Fruit fly (Drosophila melanogaster) whole organism, embryonic: ENCODE measurements around the gene CG9590.

ENCODE experiments used
- Atf-2 ChIP-seq: fragments of 200-800 bp; sonication (Bioruptor generic); optimal IDR thresholded peaks from 2 replicates; lab custom pipeline; 2016; ENCODE audit warnings: missing biosample characterization, missing genetic modification characterization
- Awh ChIP-seq: fragments of 200-800 bp; sonication (Bioruptor generic); IDR thresholded peaks from 2 replicates; pipeline ENCODE4, ENCODE4 v1.3.6; 2022; ENCODE audit warnings: missing biosample characterization, missing genetic modification characterization
- CG10147 ChIP-seq: fragments of 200-800 bp; sonication (Bioruptor generic); optimal IDR thresholded peaks from 2 replicates; lab custom pipeline; 2019; ENCODE audit warnings: missing biosample characterization, mild to moderate bottlenecking, missing genetic modification characterization, moderate library complexity
- CG10267 ChIP-seq: fragments of 200-800 bp; sonication (Bioruptor generic); optimal IDR thresholded peaks from 2 replicates; lab custom pipeline; 2018; ENCODE audit warnings: missing biosample characterization, mild to moderate bottlenecking, missing genetic modification characterization, moderate library complexity
- CG10366 ChIP-seq: fragments of 200-800 bp; sonication (Bioruptor generic); IDR thresholded peaks from 2 replicates; pipeline ENCODE4 v1.3.6; 2022; ENCODE audit warnings: missing biosample characterization, missing genetic modification characterization
- CG11247 ChIP-seq: fragments of 200-800 bp; sonication (Bioruptor generic); IDR thresholded peaks from 2 replicates; pipeline ENCODE4 v1.3.6; 2022; ENCODE audit warnings: missing biosample characterization, missing genetic modification characterization
- CG11696 ChIP-seq: fragments of 200-800 bp; sonication (Bioruptor generic); IDR thresholded peaks from 2 replicates; pipeline ENCODE4 v1.3.6; 2022; ENCODE audit warnings: missing biosample characterization, missing genetic modification characterization
- CG1233 ChIP-seq: fragments of 200-800 bp; sonication (Bioruptor generic); optimal IDR thresholded peaks from 4 replicates; lab custom pipeline; 2018; ENCODE audit warnings: missing biosample characterization, mild to moderate bottlenecking, missing genetic modification characterization
- CG18262 ChIP-seq: fragments of 200-800 bp; optimal IDR thresholded peaks from 3 replicates; lab custom pipeline; 2019; ENCODE audit warnings: missing biosample characterization, mild to moderate bottlenecking, missing genetic modification characterization, moderate library complexity
- CG2116 ChIP-seq: fragments of 200-800 bp; sonication (Bioruptor generic); optimal IDR thresholded peaks from 3 replicates; lab custom pipeline; 2018; ENCODE audit warnings: missing biosample characterization, mild to moderate bottlenecking, missing genetic modification characterization
- CG3995 ChIP-seq: fragments of 200-800 bp; sonication (Bioruptor generic); optimal IDR thresholded peaks from 3 replicates; lab custom pipeline; 2016; ENCODE audit warnings: missing biosample characterization, missing genetic modification characterization
- CG6254 ChIP-seq: fragments of 200-800 bp; sonication (Bioruptor generic); optimal IDR thresholded peaks from 3 replicates; lab custom pipeline; 2017; ENCODE audit warnings: mild to moderate bottlenecking, missing biosample characterization, missing genetic modification reagents, missing genetic modification characterization
- CG6272 ChIP-seq: fragments of 200-800 bp; sonication (Bioruptor generic); IDR thresholded peaks from 2 replicates; pipeline ENCODE4 v1.3.6; 2022; ENCODE audit warnings: missing biosample characterization, missing genetic modification characterization
- CG6689 ChIP-seq: fragments of 200-800 bp; sonication (Bioruptor generic); IDR thresholded peaks from 2 replicates; pipeline ENCODE4 v1.3.6; 2022; ENCODE audit warnings: missing biosample characterization, missing genetic modification characterization
- CG7271 ChIP-seq: fragments of 200-800 bp; sonication (Bioruptor generic); optimal IDR thresholded peaks from 2 replicates; lab custom pipeline; 2018; ENCODE audit warnings: missing biosample characterization, mild to moderate bottlenecking, missing genetic modification characterization, moderate library complexity
- CG8089 ChIP-seq: fragments of 200-800 bp; sonication (Bioruptor generic); optimal IDR thresholded peaks from 3 replicates; lab custom pipeline; 2016; ENCODE audit warnings: missing biosample characterization, missing genetic modification characterization
- CG9727 ChIP-seq: fragments of 200-800 bp; sonication (Bioruptor generic); optimal IDR thresholded peaks from 3 replicates; lab custom pipeline; 2017; ENCODE audit warnings: missing biosample characterization, mild to moderate bottlenecking, missing genetic modification characterization
- CoRest ChIP-seq: fragments of 200-800 bp; sonication (Bioruptor generic); optimal IDR thresholded peaks from 3 replicates; lab custom pipeline; 2018; ENCODE audit warnings: missing biosample characterization, mild to moderate bottlenecking, missing genetic modification characterization, moderate library complexity
- Gsc ChIP-seq: fragments of 200-800 bp; sonication (Bioruptor generic); IDR thresholded peaks from 2 replicates; pipeline ENCODE4 v1.3.6; 2022; ENCODE audit warnings: missing biosample characterization, missing genetic modification characterization
- Gug ChIP-seq: fragments of 200-800 bp; sonication (Bioruptor generic); IDR thresholded peaks from 4 replicates; pipeline ENCODE4 v1.3.6; 2022; ENCODE audit warnings: missing biosample characterization, missing genetic modification characterization
- HLHmδ ChIP-seq: fragments of 200-800 bp; sonication (Bioruptor generic); optimal IDR thresholded peaks from 2 replicates; lab custom pipeline; 2018; ENCODE audit warnings: missing biosample characterization, mild to moderate bottlenecking, missing genetic modification characterization, moderate library complexity
- Hr3 ChIP-seq: fragments of 200-800 bp; sonication (Bioruptor generic); optimal IDR thresholded peaks from 3 replicates; lab custom pipeline; 2016; ENCODE audit warnings: missing biosample characterization, missing genetic modification characterization
- Hr51 ChIP-seq, 2 experiments: fragments of 200-800 bp; sonication (Bioruptor generic); optimal IDR thresholded peaks; 2 replicates in 1 of 2; 3 replicates in 1 of 2; lab custom pipeline; 2016 to 2018; ENCODE audit warnings: missing biosample characterization in 2 of 2, missing genetic modification characterization in 2 of 2, mild to moderate bottlenecking in 1 of 2, moderate library complexity in 1 of 2
- Lhr ChIP-seq: fragments of 200-800 bp; sonication (Bioruptor generic); optimal IDR thresholded peaks from 3 replicates; lab custom pipeline; 2017; ENCODE audit warnings: mild to moderate bottlenecking, missing biosample characterization, missing genetic modification reagents, missing genetic modification characterization
- Lpt ChIP-seq: fragments of >200 bp; optimal IDR thresholded peaks from 2 replicates; lab custom pipeline; 2018; ENCODE audit warnings: missing biosample characterization, missing genetic modification characterization
- Mes4 ChIP-seq: fragments of 200-800 bp; sonication (Bioruptor generic); optimal IDR thresholded peaks from 2 replicates; lab custom pipeline; 2016; ENCODE audit warnings: missing biosample characterization, missing genetic modification characterization
- Ptx1 ChIP-seq: fragments of 200-800 bp; sonication (Bioruptor generic); IDR thresholded peaks from 2 replicates; pipeline ENCODE4 v1.3.6; 2022; ENCODE audit warnings: missing biosample characterization, missing genetic modification characterization
- Ssrp ChIP-seq: fragments of 200-800 bp; sonication (Bioruptor generic); optimal IDR thresholded peaks from 2 replicates; lab custom pipeline; 2018; ENCODE audit warnings: missing biosample characterization, mild to moderate bottlenecking, missing genetic modification characterization, moderate library complexity
- ase ChIP-seq: fragments of 200-800 bp; sonication (Bioruptor generic); IDR thresholded peaks from 3 replicates; pipeline ENCODE4 v1.3.6; 2022; ENCODE audit warnings: missing biosample characterization, missing genetic modification characterization
- br ChIP-seq: fragments of >200 bp; optimal IDR thresholded peaks from 2 replicates; lab custom pipeline; 2017
- croc ChIP-seq: fragments of 200-800 bp; sonication (Bioruptor generic); conservative IDR thresholded peaks from 3 replicates; pipeline ENCODE4 v1.3.6; 2022; ENCODE audit warnings: missing biosample characterization, missing genetic modification characterization
- crp ChIP-seq, 2 experiments: fragments of 200-800 bp; sonication (Bioruptor generic); optimal IDR thresholded peaks; 2 replicates in 1 of 2; 3 replicates in 1 of 2; lab custom pipeline; 2017; ENCODE audit warnings: missing biosample characterization in 2 of 2, missing genetic modification characterization in 2 of 2, mild to moderate bottlenecking in 1 of 2, moderate library complexity in 1 of 2
- dmrt11E ChIP-seq: fragments of 200-800 bp; sonication (Bioruptor generic); optimal IDR thresholded peaks from 3 replicates; lab custom pipeline; 2018; ENCODE audit warnings: missing biosample characterization, mild to moderate bottlenecking, missing genetic modification characterization, moderate library complexity
- gcm2 ChIP-seq: fragments of 200-800 bp; sonication (Bioruptor generic); optimal IDR thresholded peaks from 2 replicates; lab custom pipeline; 2016; ENCODE audit warnings: missing biosample characterization, missing genetic modification characterization
- gem ChIP-seq: fragments of 200-800 bp; sonication (Bioruptor generic); optimal IDR thresholded peaks from 2 replicates; lab custom pipeline; 2019; ENCODE audit warnings: missing biosample characterization, mild to moderate bottlenecking, missing genetic modification characterization, moderate library complexity
- grn ChIP-seq: fragments of 200-800 bp; sonication (Bioruptor generic); optimal IDR thresholded peaks from 3 replicates; lab custom pipeline; 2017; ENCODE audit warnings: missing biosample characterization, missing genetic modification characterization
- jumu ChIP-seq: fragments of 200-800 bp; sonication (Bioruptor generic); optimal IDR thresholded peaks from 3 replicates; lab custom pipeline; 2016; ENCODE audit warnings: missing biosample characterization, missing genetic modification characterization
- klu ChIP-seq: fragments of 200-800 bp; sonication (Bioruptor generic); IDR thresholded peaks from 2 replicates; pipeline ENCODE4 v1.3.6; 2022; ENCODE audit warnings: missing biosample characterization, missing genetic modification characterization
- maf-S ChIP-seq: fragments of 200-800 bp; sonication (Bioruptor generic); optimal IDR thresholded peaks from 2 replicates; lab custom pipeline; 2016; ENCODE audit warnings: missing biosample characterization, missing genetic modification characterization
- nerfin-1 ChIP-seq: fragments of 200-800 bp; sonication (Bioruptor generic); optimal IDR thresholded peaks from 3 replicates; lab custom pipeline; 2019; ENCODE audit warnings: missing biosample characterization, mild to moderate bottlenecking, missing genetic modification characterization, moderate library complexity
- pita ChIP-seq: fragments of 200-800 bp; sonication (Bioruptor generic); optimal IDR thresholded peaks from 2 replicates; lab custom pipeline; 2017; ENCODE audit warnings: missing biosample characterization, mild to moderate bottlenecking, missing genetic modification characterization
- sc ChIP-seq, 3 experiments: fragments of >200 bp in 2 of 3; fragments of 200-800 bp in 1 of 3; sonication (Bioruptor generic) in 1 of 3; optimal IDR thresholded peaks; 2 replicates in 2 of 3; 3 replicates in 1 of 3; lab custom pipeline; 2017; ENCODE audit warnings: mild to moderate bottlenecking in 1 of 3, missing biosample characterization in 1 of 3, missing genetic modification characterization in 1 of 3, missing genetic modification reagents in 1 of 3
- sima ChIP-seq: fragments of 200-800 bp; sonication (Bioruptor generic); optimal IDR thresholded peaks from 2 replicates; lab custom pipeline; 2016; ENCODE audit warnings: missing biosample characterization, missing genetic modification characterization
- slbo ChIP-seq: fragments of 200-800 bp; sonication (Bioruptor generic); IDR thresholded peaks from 2 replicates; pipeline ENCODE4 v1.3.6; 2022; ENCODE audit warnings: missing biosample characterization, missing genetic modification characterization
- sqz ChIP-seq: fragments of 200-800 bp; sonication (Bioruptor generic); optimal IDR thresholded peaks from 3 replicates; lab custom pipeline; 2018; ENCODE audit warnings: missing biosample characterization, mild to moderate bottlenecking, missing genetic modification characterization
- stwl ChIP-seq: fragments of 200-800 bp; sonication (Bioruptor generic); optimal IDR thresholded peaks from 3 replicates; lab custom pipeline; 2018; ENCODE audit warnings: missing biosample characterization, mild to moderate bottlenecking, missing genetic modification characterization, moderate library complexity
- tap ChIP-seq: fragments of 200-800 bp; optimal IDR thresholded peaks from 3 replicates; lab custom pipeline; 2019; ENCODE audit warnings: missing biosample characterization, mild to moderate bottlenecking, missing genetic modification characterization, moderate library complexity
- unc-4 ChIP-seq: fragments of 200-800 bp; sonication (Bioruptor generic); IDR thresholded peaks from 2 replicates; pipeline ENCODE4 v1.3.6; 2022; ENCODE audit warnings: missing biosample characterization, missing genetic modification characterization; ENCODE audit not compliant: partially characterized antibody
- vnd ChIP-seq: fragments of 200-800 bp; sonication (Bioruptor generic); IDR thresholded peaks from 3 replicates; pipeline ENCODE4 v1.3.6; 2022; ENCODE audit warnings: missing biosample characterization, missing genetic modification characterization; ENCODE audit not compliant: partially characterized antibody
- wor ChIP-seq: fragments of 200-800 bp; sonication (Bioruptor generic); IDR thresholded peaks from 2 replicates; pipeline ENCODE4 v1.3.6; 2022; ENCODE audit warnings: missing biosample characterization, missing genetic modification characterization

CG9590 gene

DNA sequence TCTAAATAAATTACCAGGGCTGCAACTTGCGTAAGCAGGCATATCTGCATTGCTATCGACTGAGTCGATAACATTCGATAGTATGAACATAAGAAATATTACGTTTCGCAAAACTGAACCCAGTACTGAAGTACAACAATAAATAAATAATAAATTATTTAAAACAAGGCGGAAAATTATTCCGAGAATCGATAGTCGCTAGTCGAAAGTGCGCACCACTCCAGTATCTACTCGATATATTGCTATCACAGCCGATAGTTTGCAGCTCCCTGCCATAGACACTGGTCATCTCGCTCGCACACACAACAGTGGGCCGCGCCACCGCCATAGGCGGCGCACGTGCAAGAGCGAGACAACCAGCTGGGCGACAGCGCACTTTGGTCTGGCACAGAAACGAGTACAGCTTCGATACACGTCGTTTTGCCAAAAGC, 6.9 kb downstream of the CG9590 start, which contains the start of gene nsl1 (continued):
- TF ChIP-seq CG18262, result peak; percentile 37
- peak; percentile 33 for TF ChIP-seq gem (tag; lab: Kevin White, UChicago)
- peak; percentile 27; the same call in 1 of the 4 replicates for TF ChIP-seq Gug
- TF ChIP-seq gcm2, result no peak
- no peak for TF ChIP-seq br
- peak; percentile 65 for TF ChIP-seq CG3995 (GFP tag; lab: Kevin White, UChicago)
- TF ChIP-seq stwl (tag; lab: Kevin White, UChicago), result peak; percentile 87
- TF ChIP-seq klu, result no peak
- TF ChIP-seq unc-4 (GFP tag; lab: Robert Waterston, UW), result peak; percentile 95
- peak; percentile 63 for TF ChIP-seq CG6272 (GFP tag; lab: Robert Waterston, UW)
- TF ChIP-seq jumu, result peak; percentile 49
- TF ChIP-seq Lhr, result peak; percentile 58
- no peak for TF ChIP-seq Mes4 (GFP tag; lab: Kevin White, UChicago)
- TF ChIP-seq HLHmδ (GFP tag; lab: Kevin White, UChicago), result no peak
- peak; percentile 74 for TF ChIP-seq CG10267 (tag; lab: Kevin White, UChicago)
- TF ChIP-seq Atf-2, result no peak
- no peak for TF ChIP-seq CG11696 (GFP tag; lab: Robert Waterston, UW)
- no peak for TF ChIP-seq sima (GFP tag; lab: Kevin White, UChicago)
- no peak for TF ChIP-seq CG11247 (GFP tag; lab: Robert Waterston, UW)
- peak; percentile 24; the same call in 1 of the 2 replicates for TF ChIP-seq Awh (GFP tag; lab: Robert Waterston, UW)
- TF ChIP-seq croc, result no peak
- TF ChIP-seq maf-S (GFP tag; lab: Kevin White, UChicago), result no peak
- TF ChIP-seq vnd (GFP tag; lab: Robert Waterston, UW), result peak; percentile 98
- no peak for TF ChIP-seq CG6254
- peak; percentile 11 for TF ChIP-seq CG1233 (GFP tag; lab: Kevin White, UChicago)
- TF ChIP-seq CoRest (tag; lab: Kevin White, UChicago), result peak; percentile 31
- peak; percentile 8 for TF ChIP-seq CG7271 (tag; lab: Kevin White, UChicago)
- TF ChIP-seq sc (optimal IDR thresholded peaks at IDR 0.05; lab: Kevin White, UChicago), result no peak
- TF ChIP-seq sc (GFP tag; optimal IDR thresholded peaks at IDR 0.05; lab: Kevin White, UChicago), result no peak
- 0 out of 2 replicates have a peak, but pooled peaks have one; percentile 18 for TF ChIP-seq wor (GFP tag; lab: Robert Waterston, UW)
- no peak for TF ChIP-seq grn (GFP tag; lab: Kevin White, UChicago)
- TF ChIP-seq CG6689 (GFP tag; lab: Robert Waterston, UW), result peak; percentile 47; the same call in 1 of the 2 replicates
- TF ChIP-seq Ptx1, result peak; percentile 37; the same call in 1 of the 2 replicates
- peak; percentile 20 for TF ChIP-seq Hr3 (GFP tag; lab: Kevin White, UChicago)
- TF ChIP-seq CG10147, result no peak
- no peak for TF ChIP-seq Lpt (GFP tag; lab: Kevin White, UChicago)
- peak in 1 of 2 experiments; percentile 42 for TF ChIP-seq Hr51 (GFP tag; optimal IDR thresholded peaks at IDR 0.05; lab: Kevin White, UChicago)
- TF ChIP-seq ase (GFP tag; lab: Robert Waterston, UW), result 0 out of 3 replicates have a peak, but pooled peaks have one; percentile 25
- TF ChIP-seq CG2116 (GFP tag; lab: Kevin White, UChicago), result peak; percentile 94
- TF ChIP-seq pita (GFP tag; lab: Kevin White, UChicago), result no peak
- TF ChIP-seq CG8089 (GFP tag; lab: Kevin White, UChicago), result no peak
- peak; percentile 29; the same call in 1 of the 2 replicates for TF ChIP-seq CG10366 (GFP tag; lab: Robert Waterston, UW)
- no peak for TF ChIP-seq sqz (GFP tag; lab: Kevin White, UChicago)
- peak; percentile 29 for TF ChIP-seq dmrt11E (tag; lab: Kevin White, UChicago)
- TF ChIP-seq Ssrp, result no peak
- TF ChIP-seq tap, result peak; percentile 8
- peak; percentile 51; the same call in 1 of the 2 replicates for TF ChIP-seq slbo (GFP tag; lab: Robert Waterston, UW)
- no peak for TF ChIP-seq Gsc (GFP tag; lab: Robert Waterston, UW)
- TF ChIP-seq crp (GFP tag; optimal IDR thresholded peaks at IDR 0.05; lab: Kevin White, UChicago), result peak in 1 of 2 experiments; percentile 5
- TF ChIP-seq nerfin-1 (tag; lab: Kevin White, UChicago), result peak; percentile 28
- TF ChIP-seq CG9727, result peak; percentile 59
